Worm (Caenorhabditis elegans) whole organism, late embryonic: Measurements from ENCODE around the gene ZK287.9.

Experiments
- K09A11.1 ChIP-seq: sonication (generic microtip); optimal IDR thresholded peaks from 2 replicates; lab custom pipeline; 2017; ENCODE audit warnings: antibody characterized with exemption, mild to moderate bottlenecking, missing genetic modification characterization, missing compliant biosample characterization; ENCODE audit not compliant: insufficient read depth
- eyg-1 ChIP-seq: sonication (generic microtip); optimal IDR thresholded peaks from 2 replicates; lab custom pipeline; 2016; ENCODE audit warnings: missing genotype, missing genetic modification characterization, missing compliant biosample characterization
- hlh-30 ChIP-seq: sonication (generic microtip); optimal IDR thresholded peaks from 2 replicates; lab custom pipeline; 2017; ENCODE audit warnings: antibody characterized with exemption, missing genetic modification characterization, missing compliant biosample characterization; ENCODE audit not compliant: insufficient read depth
- lim-6 ChIP-seq: sonication (generic microtip); optimal IDR thresholded peaks from 2 replicates; lab custom pipeline; 2016; ENCODE audit warnings: missing genetic modification characterization, missing compliant biosample characterization
- pha-2 ChIP-seq: sonication (generic microtip); optimal IDR thresholded peaks from 2 replicates; lab custom pipeline; 2017; ENCODE audit warnings: mild to moderate bottlenecking, missing genetic modification characterization, missing compliant biosample characterization
- pha-4 ChIP-seq: fragments of 150-350 bp; optimal IDR thresholded peaks from 2 replicates; lab custom pipeline; 2018; ENCODE audit warnings: missing biosample characterization, missing genetic modification reagents, missing genetic modification characterization
- tbx-2 ChIP-seq: sonication (generic microtip); optimal IDR thresholded peaks from 2 replicates; lab custom pipeline; 2016; ENCODE audit warnings: missing genetic modification characterization, missing compliant biosample characterization
- unc-86 ChIP-seq: sonication (generic microtip); optimal IDR thresholded peaks from 2 replicates; lab custom pipeline; 2016; ENCODE audit warnings: missing genetic modification characterization, missing compliant biosample characterization

DNA sequence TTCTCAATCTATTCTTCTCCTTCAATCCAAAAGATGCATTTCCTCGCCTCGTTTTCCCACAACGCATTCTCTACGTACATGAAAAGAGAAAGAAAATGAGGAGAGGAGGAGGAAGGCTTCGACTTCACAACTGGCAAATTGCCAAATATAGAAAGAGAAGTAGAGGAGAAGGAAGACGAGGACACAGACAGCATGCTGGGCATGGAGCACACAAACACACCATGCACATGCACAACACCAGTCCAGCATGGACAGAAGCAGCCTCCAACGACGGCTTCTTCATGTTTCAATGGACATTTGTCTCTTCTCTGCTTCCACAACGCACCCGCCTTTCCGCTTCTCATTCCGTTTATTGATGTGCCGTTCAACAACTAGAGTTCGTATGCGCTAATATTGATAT is 14.5 kb upstream of the ZK287.9 start:
- TF ChIP-seq lim-6, result no peak
- no peak for TF ChIP-seq pha-4 (tag; lab: Kevin White, UChicago)
- TF ChIP-seq pha-2 (tag; lab: Kevin White, UChicago), result no peak
- TF ChIP-seq hlh-30 (tag; lab: Kevin White, UChicago), result no peak
- peak; percentile 44 for TF ChIP-seq tbx-2 (tag; lab: Kevin White, UChicago)
- peak; percentile 18 for TF ChIP-seq unc-86
- no peak for TF ChIP-seq K09A11.1 (tag; lab: Kevin White, UChicago)
- TF ChIP-seq eyg-1, result no peak
